Fruit fly (Drosophila melanogaster): ENCODE results near the gene CG8281.

dm6 chr3L:7953728-7954127 lies 41.5 kb downstream of the CG8281 start:
- TF ChIP-seq Eip75B (GFP tag; optimal IDR thresholded peaks at IDR 0.05) = no peak
- TF ChIP-seq fkh (GFP tag; optimal IDR thresholded peaks at IDR 0.05) = no peak
- TF ChIP-seq vri (GFP tag; optimal IDR thresholded peaks at IDR 0.05) = no peak
- TF ChIP-seq dac (GFP tag; optimal IDR thresholded peaks at IDR 0.05) = no peak
- no peak for TF ChIP-seq Lpt (GFP tag; optimal IDR thresholded peaks at IDR 0.05)
- TF ChIP-seq spab (GFP tag; optimal IDR thresholded peaks at IDR 0.05) = no peak
- no peak for TF ChIP-seq esn (GFP tag; optimal IDR thresholded peaks at IDR 0.05)
- TF ChIP-seq CG16779 (tag; optimal IDR thresholded peaks at IDR 0.05) = no peak
- no peak for TF ChIP-seq Blimp-1 (GFP tag; optimal IDR thresholded peaks at IDR 0.05)
- no peak for TF ChIP-seq CG6163 (GFP tag; IDR thresholded peaks at IDR 0.05)
- no peak for TF ChIP-seq CG9139 (GFP tag; optimal IDR thresholded peaks at IDR 0.05)
- no peak for TF ChIP-seq CG6854 (GFP tag; optimal IDR thresholded peaks at IDR 0.05)

Data from whole organism, prepupa.